Worm (Caenorhabditis elegans): Measurements from ENCODE around the gene K01A11.1.

Gene K01A11.1

ce11 chrIII:3404354-3404913, 26.9 kb downstream of the K01A11.1 start, which contains the start of the genes npp-9 and F59A2.5 (continued):
- TF ChIP-seq rcor-1 (GFP tag; IDR thresholded peaks at IDR 0.05) (no peak), F57C9.4 (tag; optimal IDR thresholded peaks at IDR 0.05) (no peak), attf-6 (GFP tag; IDR thresholded peaks at IDR 0.05) (no peak), ZK185.1 (tag; optimal IDR thresholded peaks at IDR 0.05; ENCODE audit: poor library complexity, severe bottlenecking) (no peak), lsl-1 (GFP tag; optimal IDR thresholded peaks at IDR 0.05) (peak; percentile 77), nfya-1 (tag; optimal IDR thresholded peaks at IDR 0.05; ENCODE audit: borderline replicate concordance, insufficient read depth) (no peak), rec-8 (tag; optimal IDR thresholded peaks at IDR 0.05) (no peak), C06A6.2 (GFP tag; conservative IDR thresholded peaks at IDR 0.05) (no peak), ztf-28 (GFP tag; IDR thresholded peaks at IDR 0.05) (no peak), hlh-26 (GFP tag; conservative IDR thresholded peaks at IDR 0.05) (no peak), ztf-18 (tag; optimal IDR thresholded peaks at IDR 0.05) (peak; percentile 11), tlf-1 (GFP tag; optimal IDR thresholded peaks at IDR 0.05) (peak; percentile 67), B0336.3 (GFP tag; IDR thresholded peaks at IDR 0.05) (peak; percentile 21; the same call in 1 of the 2 replicates), akir-1 (GFP tag; optimal IDR thresholded peaks at IDR 0.05) (no peak), ztf-6 (GFP tag; IDR thresholded peaks at IDR 0.05) (no peak), lin-26 (GFP tag; IDR thresholded peaks at IDR 0.05) (no peak), madf-6 (GFP tag; IDR thresholded peaks at IDR 0.05) (peak; percentile 91), attf-5 (GFP tag; optimal IDR thresholded peaks at IDR 0.05) (no peak), F39B2.1 (GFP tag; IDR thresholded peaks at IDR 0.05) (no peak), gei-17 (GFP tag; optimal IDR thresholded peaks at IDR 0.05) (no peak), madf-8 (GFP tag; conservative IDR thresholded peaks at IDR 0.05) (peak; percentile 81), nhr-90 (tag; optimal IDR thresholded peaks at IDR 0.05) (no peak), ets-4 (GFP tag; optimal IDR thresholded peaks at IDR 0.05) (no peak), tbx-9 (tag; optimal IDR thresholded peaks at IDR 0.05; ENCODE audit: borderline replicate concordance) (no peak), athp-1 (tag; optimal IDR thresholded peaks at IDR 0.05) (no peak), unc-130 (GFP tag; optimal IDR thresholded peaks at IDR 0.05) (peak; percentile 36), F22D6.2 (tag; optimal IDR thresholded peaks at IDR 0.05) (no peak), B0261.1 (tag; optimal IDR thresholded peaks at IDR 0.05) (no peak), snpc-4 (GFP tag; optimal IDR thresholded peaks at IDR 0.05) (no peak), snpc-4 (tag; optimal IDR thresholded peaks at IDR 0.05) (peak in 1 of 4 experiments; percentile 3)

- TF ChIP-seq ama-1 (optimal IDR thresholded peaks at IDR 0.05) (no peak), ama-1 (GFP tag; optimal IDR thresholded peaks at IDR 0.05) (peak in 1 of 2 experiments; percentile 65), hlh-12 (tag; optimal IDR thresholded peaks at IDR 0.05) (no peak), sptf-2 (GFP tag; optimal IDR thresholded peaks at IDR 0.05) (no peak), hmg-1.2 (GFP tag; IDR thresholded peaks at IDR 0.05) (0 out of 2 replicates have a peak, but pooled peaks have one; percentile 23), F39B2.1 (GFP tag; IDR thresholded peaks at IDR 0.05) (no peak), mes-4 (tag; optimal IDR thresholded peaks at IDR 0.05) (no peak), nhr-120 (GFP tag; IDR thresholded peaks at IDR 0.05) (no peak), attf-3 (GFP tag; conservative IDR thresholded peaks at IDR 0.05) (no peak), cebp-2 (GFP tag; IDR thresholded peaks at IDR 0.05) (no peak), unc-62 (GFP tag; optimal IDR thresholded peaks at IDR 0.05) (no peak), F23B12.7 (tag; optimal IDR thresholded peaks at IDR 0.05; ENCODE audit: insufficient read depth) (no peak), athp-1 (tag; optimal IDR thresholded peaks at IDR 0.05) (no peak), B0336.3 (GFP tag; IDR thresholded peaks at IDR 0.05) (peak; percentile 59; the same call in 1 of the 2 replicates), rpc-1 (optimal IDR thresholded peaks at IDR 0.05) (no peak), rpc-1 (tag; optimal IDR thresholded peaks at IDR 0.05) (no peak), ztf-6 (GFP tag; IDR thresholded peaks at IDR 0.05) (no peak), let-526 (GFP tag; IDR thresholded peaks at IDR 0.05) (no peak), ekl-4 (GFP tag; IDR thresholded peaks at IDR 0.05) (0 out of 2 replicates have a peak, but pooled peaks have one; percentile 22), lin-40 (tag; optimal IDR thresholded peaks at IDR 0.05) (no peak), snpc-3.4 (tag; optimal IDR thresholded peaks at IDR 0.05) (peak; percentile 59), attf-6 (GFP tag; IDR thresholded peaks at IDR 0.05) (0 out of 2 replicates have a peak, but pooled peaks have one; percentile 51), unc-130 (GFP tag; optimal IDR thresholded peaks at IDR 0.05) (peak; percentile 28), madf-10 (tag; optimal IDR thresholded peaks at IDR 0.05) (no peak), ZK185.1 (tag; optimal IDR thresholded peaks at IDR 0.05; ENCODE audit: poor library complexity, severe bottlenecking) (no peak)
These were observed 30.8 kb downstream of the K01A11.1 start for ce11 chrIII:3400444-3400843.
